Fruit fly (Drosophila melanogaster) whole organism, embryonic: Measurements from ENCODE around the gene CG11699.

Experiments
- ATbp ChIP-seq: fragments of 200-800 bp; sonication (Bioruptor generic); optimal IDR thresholded peaks from 2 replicates; lab custom pipeline; 2017; ENCODE audit warnings: missing biosample characterization, mild to moderate bottlenecking, missing genetic modification characterization, missing genetic modification reagents
- B-H2 ChIP-seq: fragments of 200-800 bp; sonication (Bioruptor generic); optimal IDR thresholded peaks from 2 replicates; lab custom pipeline; 2018; ENCODE audit warnings: missing biosample characterization, mild to moderate bottlenecking, missing genetic modification characterization
- Bgb ChIP-seq: fragments of 200-800 bp; sonication (Bioruptor generic); IDR thresholded peaks from 2 replicates; pipeline ENCODE4 v1.3.6; 2022; ENCODE audit warnings: missing biosample characterization, missing genetic modification characterization; ENCODE audit not compliant: partially characterized antibody
- CG10462 ChIP-seq: fragments of 200-800 bp; sonication (Bioruptor generic); optimal IDR thresholded peaks from 2 replicates; lab custom pipeline; 2016; ENCODE audit warnings: missing biosample characterization, missing genetic modification characterization
- CG10959 ChIP-seq: fragments of 200-800 bp; sonication (Bioruptor generic); IDR thresholded peaks from 2 replicates; pipeline ENCODE4 v1.3.6; 2022; ENCODE audit warnings: missing biosample characterization, missing genetic modification characterization
- CG12155 ChIP-seq: fragments of 200-800 bp; sonication (Bioruptor generic); optimal IDR thresholded peaks from 3 replicates; lab custom pipeline; 2016; ENCODE audit warnings: missing biosample characterization, missing genetic modification characterization
- CG12769 ChIP-seq: fragments of 200-800 bp; sonication (Bioruptor generic); optimal IDR thresholded peaks from 2 replicates; lab custom pipeline; 2019; ENCODE audit warnings: missing biosample characterization, mild to moderate bottlenecking, missing genetic modification characterization, moderate library complexity
- CG13624 ChIP-seq: fragments of 200-800 bp; sonication (Bioruptor generic); optimal IDR thresholded peaks from 2 replicates; lab custom pipeline; 2016; ENCODE audit warnings: missing biosample characterization, missing genetic modification characterization
- CG14014 ChIP-seq: fragments of 200-800 bp; sonication (Bioruptor generic); IDR thresholded peaks from 2 replicates; pipeline ENCODE4 v1.3.6; 2022; ENCODE audit warnings: missing biosample characterization, missing genetic modification characterization
- CG14050 ChIP-seq: fragments of 200-800 bp; sonication (Bioruptor generic); IDR thresholded peaks from 3 replicates; pipeline ENCODE4 v1.3.6; 2022; ENCODE audit warnings: missing biosample characterization, missing genetic modification characterization
- CG14441 ChIP-seq: fragments of 200-800 bp; sonication (Bioruptor generic); IDR thresholded peaks from 2 replicates; pipeline ENCODE4 v1.3.6; 2022; ENCODE audit warnings: missing biosample characterization, missing genetic modification characterization
- CG1832 ChIP-seq: fragments of 200-800 bp; sonication (Bioruptor generic); optimal IDR thresholded peaks from 2 replicates; lab custom pipeline; 2017; ENCODE audit warnings: missing biosample characterization, mild to moderate bottlenecking, missing genetic modification characterization, inconsistent platforms
- CG31388 ChIP-seq: fragments of 200-800 bp; sonication (Bioruptor generic); optimal IDR thresholded peaks from 2 replicates; lab custom pipeline; 2016; ENCODE audit warnings: missing biosample characterization, missing genetic modification characterization
- CG32767 ChIP-seq: fragments of 200-800 bp; sonication (Bioruptor generic); IDR thresholded peaks from 2 replicates; pipeline ENCODE4 v1.3.6; 2022; ENCODE audit warnings: missing biosample characterization, missing genetic modification characterization
- CG3407 ChIP-seq: fragments of 200-800 bp; sonication (Bioruptor generic); optimal IDR thresholded peaks from 2 replicates; lab custom pipeline; 2018; ENCODE audit warnings: missing biosample characterization, mild to moderate bottlenecking, missing genetic modification characterization
- CG34422 ChIP-seq: fragments of 200-800 bp; sonication (Bioruptor generic); IDR thresholded peaks from 3 replicates; pipeline ENCODE4 v1.3.6; 2022; ENCODE audit warnings: missing biosample characterization, missing genetic modification characterization
- CG5953 ChIP-seq: fragments of 200-800 bp; sonication (Bioruptor generic); IDR thresholded peaks from 2 replicates; pipeline ENCODE4 v1.3.6; 2022; ENCODE audit warnings: missing biosample characterization, missing genetic modification characterization
- CG6791 ChIP-seq: fragments of 200-800 bp; sonication (Bioruptor generic); IDR thresholded peaks from 3 replicates; pipeline ENCODE4 v1.3.6; 2022; ENCODE audit warnings: missing biosample characterization, missing genetic modification characterization; ENCODE audit not compliant: partially characterized antibody
- CG6854 ChIP-seq: fragments of 200-800 bp; sonication (Bioruptor generic); optimal IDR thresholded peaks from 3 replicates; lab custom pipeline; 2017; ENCODE audit warnings: missing biosample characterization, mild to moderate bottlenecking, missing genetic modification characterization
- CHES-1-like ChIP-seq: fragments of 200-800 bp; sonication (Bioruptor generic); optimal IDR thresholded peaks from 2 replicates; lab custom pipeline; 2016; ENCODE audit warnings: missing biosample characterization, missing genetic modification characterization
- Dip2 ChIP-seq: fragments of 200-800 bp; sonication (Bioruptor generic); IDR thresholded peaks from 2 replicates; pipeline ENCODE4 v1.3.6; 2022; ENCODE audit warnings: missing biosample characterization, missing genetic modification characterization
- Hr3 ChIP-seq: fragments of 200-800 bp; sonication (Bioruptor generic); optimal IDR thresholded peaks from 3 replicates; lab custom pipeline; 2016; ENCODE audit warnings: missing biosample characterization, missing genetic modification characterization
- Hr51 ChIP-seq, 2 experiments: fragments of 200-800 bp; sonication (Bioruptor generic); optimal IDR thresholded peaks; 2 replicates in 1 of 2; 3 replicates in 1 of 2; lab custom pipeline; 2016 to 2018; ENCODE audit warnings: missing biosample characterization in 2 of 2, missing genetic modification characterization in 2 of 2, mild to moderate bottlenecking in 1 of 2, moderate library complexity in 1 of 2
- Max ChIP-seq: fragments of 200-800 bp; sonication (Bioruptor generic); optimal IDR thresholded peaks from 2 replicates; lab custom pipeline; 2016; ENCODE audit warnings: missing biosample characterization, mild to moderate bottlenecking, missing genetic modification characterization
- Mrtf ChIP-seq: fragments of 200-800 bp; sonication (Bioruptor generic); IDR thresholded peaks from 3 replicates; pipeline ENCODE4 v1.3.6; 2022; ENCODE audit warnings: missing biosample characterization, missing genetic modification characterization
- Optix ChIP-seq: fragments of 200-800 bp; sonication (Bioruptor generic); IDR thresholded peaks from 3 replicates; pipeline ENCODE4 v1.3.6; 2022; ENCODE audit warnings: missing biosample characterization, missing genetic modification characterization
- Rfx ChIP-seq: fragments of 200-800 bp; sonication (Bioruptor generic); IDR thresholded peaks from 2 replicates; pipeline ENCODE4 v1.3.6; 2022; ENCODE audit warnings: missing biosample characterization, missing genetic modification characterization
- aop ChIP-seq: fragments of 200-800 bp; sonication (Bioruptor generic); IDR thresholded peaks from 2 replicates; pipeline ENCODE4 v1.3.6; 2022; ENCODE audit warnings: missing biosample characterization, missing genetic modification characterization
- ash1 ChIP-seq: fragments of 200-800 bp; sonication (Bioruptor generic); optimal IDR thresholded peaks from 2 replicates; lab custom pipeline; 2018; ENCODE audit warnings: missing biosample characterization, mild to moderate bottlenecking, missing genetic modification characterization
- bbx ChIP-seq: fragments of 200-800 bp; sonication (Bioruptor generic); IDR thresholded peaks from 2 replicates; pipeline ENCODE4 v1.3.6; 2022; ENCODE audit warnings: missing biosample characterization, missing genetic modification characterization; ENCODE audit not compliant: partially characterized antibody
- bowl ChIP-seq: fragments of 200-800 bp; sonication (Bioruptor generic); IDR thresholded peaks from 2 replicates; pipeline ENCODE4 v1.3.6; 2022; ENCODE audit warnings: missing biosample characterization, missing genetic modification characterization
- cato ChIP-seq: fragments of 200-800 bp; sonication (Bioruptor generic); optimal IDR thresholded peaks from 2 replicates; lab custom pipeline; 2016; ENCODE audit warnings: missing biosample characterization, missing genetic modification characterization, borderline replicate concordance
- cg ChIP-seq: fragments of 200-800 bp; sonication (Bioruptor generic); optimal IDR thresholded peaks from 3 replicates; lab custom pipeline; 2019; ENCODE audit warnings: missing biosample characterization, mild to moderate bottlenecking, missing genetic modification characterization, moderate library complexity
- chif ChIP-seq, 2 experiments: fragments of 200-800 bp; sonication (Bioruptor generic); optimal IDR thresholded peaks; 3 replicates each; lab custom pipeline; 2016; ENCODE audit warnings: missing biosample characterization in 2 of 2, missing genetic modification characterization in 2 of 2
- ci ChIP-seq: fragments of 200-800 bp; sonication (Bioruptor generic); IDR thresholded peaks from 3 replicates; pipeline ENCODE4 v1.3.6; 2022; ENCODE audit warnings: missing biosample characterization, missing genetic modification characterization
- danr ChIP-seq: fragments of 200-800 bp; sonication (Bioruptor generic); IDR thresholded peaks from 2 replicates; pipeline ENCODE4 v1.3.6; 2022; ENCODE audit warnings: missing biosample characterization, missing genetic modification characterization
- dati ChIP-seq: fragments of 200-800 bp; sonication (Bioruptor generic); IDR thresholded peaks from 2 replicates; pipeline ENCODE4 v1.3.6; 2022; ENCODE audit warnings: missing biosample characterization, missing genetic modification characterization
- dmrt11E ChIP-seq: fragments of 200-800 bp; sonication (Bioruptor generic); optimal IDR thresholded peaks from 3 replicates; lab custom pipeline; 2018; ENCODE audit warnings: missing biosample characterization, mild to moderate bottlenecking, missing genetic modification characterization, moderate library complexity
- fd102C ChIP-seq: fragments of 200-800 bp; sonication (Bioruptor generic); optimal IDR thresholded peaks from 2 replicates; lab custom pipeline; 2018; ENCODE audit warnings: missing biosample characterization, mild to moderate bottlenecking, missing genetic modification characterization, moderate library complexity
- lmd ChIP-seq: fragments of 200-800 bp; sonication (Bioruptor generic); IDR thresholded peaks from 2 replicates; pipeline ENCODE4 v1.3.6; 2022; ENCODE audit warnings: missing biosample characterization, missing genetic modification characterization
- lola ChIP-seq, 3 experiments: fragments of >200 bp in 2 of 3; fragments of 200-800 bp in 1 of 3; sonication (Bioruptor generic) in 1 of 3; optimal IDR thresholded peaks; 2 replicates each; lab custom pipeline; 2017 to 2019; ENCODE audit warnings: missing biosample characterization in 3 of 3, missing genetic modification characterization in 3 of 3, mild to moderate bottlenecking in 1 of 3, moderate library complexity in 1 of 3
- mld ChIP-seq: fragments of 200-800 bp; sonication (Bioruptor generic); IDR thresholded peaks from 3 replicates; pipeline ENCODE4 v1.3.6; 2022; ENCODE audit warnings: missing biosample characterization, missing genetic modification characterization; ENCODE audit not compliant: partially characterized antibody
- pita ChIP-seq: fragments of 200-800 bp; sonication (Bioruptor generic); optimal IDR thresholded peaks from 2 replicates; lab custom pipeline; 2017; ENCODE audit warnings: missing biosample characterization, mild to moderate bottlenecking, missing genetic modification characterization
- pros ChIP-seq: fragments of 200-800 bp; sonication (Bioruptor generic); optimal IDR thresholded peaks from 3 replicates; lab custom pipeline; 2019; ENCODE audit warnings: missing biosample characterization, mild to moderate bottlenecking, missing genetic modification characterization, moderate library complexity
- sd ChIP-seq: fragments of 200-800 bp; sonication (Bioruptor generic); optimal IDR thresholded peaks from 3 replicates; lab custom pipeline; 2018; ENCODE audit warnings: missing biosample characterization, mild to moderate bottlenecking, missing genetic modification characterization, moderate library complexity
- sens ChIP-seq: fragments of 200-800 bp; sonication (Bioruptor generic); peaks from one replicate; lab custom pipeline; 2016; ENCODE audit warnings: missing biosample characterization, missing genetic modification characterization
- slp2 ChIP-seq: fragments of 200-800 bp; sonication (Bioruptor generic); optimal IDR thresholded peaks from 2 replicates; lab custom pipeline; 2016; ENCODE audit warnings: missing biosample characterization, missing genetic modification characterization
- tx ChIP-seq: fragments of 200-800 bp; sonication (Bioruptor generic); optimal IDR thresholded peaks from 2 replicates; lab custom pipeline; 2016; ENCODE audit warnings: missing biosample characterization, missing genetic modification characterization
- usp ChIP-seq: fragments of >200 bp; optimal IDR thresholded peaks from 2 replicates; lab custom pipeline; 2017; ENCODE audit warnings: missing biosample characterization, missing genetic modification characterization
- vnd ChIP-seq: fragments of 200-800 bp; sonication (Bioruptor generic); IDR thresholded peaks from 3 replicates; pipeline ENCODE4 v1.3.6; 2022; ENCODE audit warnings: missing biosample characterization, missing genetic modification characterization; ENCODE audit not compliant: partially characterized antibody

CG11699 gene

dm6 chrX:11600795-11601358, 30.5 kb downstream of the CG11699 start (continued):
- TF ChIP-seq CG12155 (GFP tag; lab: Kevin White, UChicago) (peak; percentile 1), B-H2 (GFP tag; lab: Kevin White, UChicago) (no peak), CG34422 (GFP tag; lab: Robert Waterston, UW) (peak; percentile 31; the same call in 1 of the 3 replicates), CG32767 (GFP tag; lab: Robert Waterston, UW) (no peak), bbx (GFP tag; lab: Robert Waterston, UW) (0 out of 2 replicates have a peak, but pooled peaks have one; percentile 38), CG12769 (tag; lab: Kevin White, UChicago) (peak; percentile 44), ash1 (GFP tag; lab: Kevin White, UChicago) (no peak), Rfx (GFP tag; lab: Robert Waterston, UW) (peak; percentile 31; the same call in 1 of the 2 replicates), sens (GFP tag; lab: Kevin White, UChicago) (peak; percentile 72), pros (GFP tag; lab: Kevin White, UChicago) (peak; percentile 74), ATbp (GFP tag; lab: Kevin White, UChicago) (no peak), ci (GFP tag; lab: Robert Waterston, UW) (peak; percentile 62; the same call in 1 of the 3 replicates), mld (GFP tag; lab: Robert Waterston, UW) (no peak), tx (no peak), fd102C (no peak), chif (GFP tag; optimal IDR thresholded peaks at IDR 0.05; lab: Kevin White, UChicago) (no peak), danr (GFP tag; lab: Robert Waterston, UW) (no peak), CG6854 (GFP tag; lab: Kevin White, UChicago) (no peak), CG10959 (GFP tag; lab: Robert Waterston, UW) (peak; percentile 64), Hr51 (GFP tag; optimal IDR thresholded peaks at IDR 0.05; lab: Kevin White, UChicago) (no peak), Mrtf (GFP tag; lab: Robert Waterston, UW) (no peak), CG13624 (GFP tag; lab: Kevin White, UChicago) (no peak), CG14441 (GFP tag; lab: Robert Waterston, UW) (no peak), pita (GFP tag; lab: Kevin White, UChicago) (no peak), cg (GFP tag; lab: Kevin White, UChicago) (peak; percentile 81), CG14014 (GFP tag; lab: Robert Waterston, UW) (no peak), cato (no peak), bowl (no peak), aop (GFP tag; lab: Robert Waterston, UW) (no peak), Optix (GFP tag; lab: Robert Waterston, UW) (no peak), Dip2 (GFP tag; lab: Robert Waterston, UW) (no peak), CG31388 (GFP tag; lab: Kevin White, UChicago) (no peak), dati (GFP tag; lab: Robert Waterston, UW) (no peak), Hr3 (GFP tag; lab: Kevin White, UChicago) (no peak), CG14050 (no peak), vnd (no peak), CG10462 (GFP tag; lab: Kevin White, UChicago) (no peak), dmrt11E (no peak), usp (GFP tag; lab: Kevin White, UChicago) (no peak), Max (no peak), CHES-1-like (peak; percentile 15), CG5953 (GFP tag; lab: Robert Waterston, UW) (no peak; the same call in 1 of the 2 replicates), sd (no peak), CG6791 (GFP tag; lab: Robert Waterston, UW) (no peak), lola (GFP tag; optimal IDR thresholded peaks at IDR 0.05; lab: Kevin White, UChicago) (peak in 1 of 3 experiments; percentile 7), Bgb (GFP tag; lab: Robert Waterston, UW) (peak; percentile 32; the same call in 1 of the 2 replicates), lmd (0 out of 2 replicates have a peak, but pooled peaks have one; percentile 12), slp2 (GFP tag; lab: Kevin White, UChicago) (no peak), CG3407 (no peak), CG1832 (GFP tag; lab: Kevin White, UChicago) (peak; percentile 65)
